Worm (Caenorhabditis elegans) whole organism, L1 larva: ENCODE measurements around the gene alg-3.

Experiments
- C16A3.4 ChIP-seq: fragments of 150-350 bp; optimal IDR thresholded peaks from 2 replicates; lab custom pipeline; 2014; ENCODE audit warnings: missing biosample characterization, missing genetic modification characterization
- F16B12.6 ChIP-seq: fragments of 150-350 bp; optimal IDR thresholded peaks from 2 replicates; lab custom pipeline; 2014; ENCODE audit warnings: missing biosample characterization, missing genetic modification characterization
- aha-1 ChIP-seq: fragments of 150-350 bp; optimal IDR thresholded peaks from 2 replicates; lab custom pipeline; 2014; ENCODE audit warnings: missing biosample characterization, missing genetic modification characterization
- blmp-1 ChIP-seq: fragments of 150-350 bp; optimal IDR thresholded peaks from 2 replicates; lab custom pipeline; 2014; ENCODE audit warnings: missing biosample characterization, missing genetic modification characterization
- ceh-82 ChIP-seq, 3 experiments: fragments of 150-350 bp in 1 of 3; sonication (generic microtip) in 2 of 3; optimal IDR thresholded peaks; 2 replicates each; lab custom pipeline; 2014 to 2017; ENCODE audit warnings: missing biosample characterization in 3 of 3, missing genetic modification characterization in 3 of 3
- dpl-1 ChIP-seq, 3 experiments: fragments of 150-350 bp in 2 of 3; sonication (generic microtip) in 1 of 3; optimal IDR thresholded peaks; 2 replicates each; lab custom pipeline; 2014 to 2017; ENCODE audit warnings: missing biosample characterization in 3 of 3, missing genetic modification characterization in 3 of 3, missing genetic modification reagents in 3 of 3
- dsc-1 ChIP-seq: sonication (generic microtip); optimal IDR thresholded peaks from 2 replicates; lab custom pipeline; 2016; ENCODE audit warnings: mild to moderate bottlenecking, missing genetic modification characterization, missing compliant biosample characterization
- egl-13 ChIP-seq: sonication (generic microtip); optimal IDR thresholded peaks from 2 replicates; lab custom pipeline; 2016; ENCODE audit warnings: missing genotype, missing genetic modification reagents, missing genetic modification characterization, missing compliant biosample characterization
- egl-27 ChIP-seq, 2 experiments: fragments of 150-350 bp in 1 of 2; sonication (generic microtip); optimal IDR thresholded peaks; 3 replicates each; lab custom pipeline; 2017 to 2018; ENCODE audit warnings: missing biosample characterization in 2 of 2, missing genetic modification characterization in 2 of 2, missing genetic modification reagents in 2 of 2
- elt-2 ChIP-seq: sonication (generic microtip); optimal IDR thresholded peaks from 2 replicates; lab custom pipeline; 2016; ENCODE audit warnings: missing genetic modification characterization, mild to moderate bottlenecking, inconsistent platforms, missing compliant biosample characterization, missing genetic modification reagents
- elt-3 ChIP-seq, 6 experiments: fragments of 150-350 bp in 1 of 6; sonication (generic microtip); optimal IDR thresholded peaks; 2 replicates each; lab custom pipeline; 2017 to 2018; ENCODE audit warnings: missing biosample characterization in 6 of 6, missing genetic modification characterization in 6 of 6, inconsistent platforms in 1 of 6
- ets-5 ChIP-seq: fragments of 200-800 bp; sonication (Bioruptor generic); IDR thresholded peaks from 2 replicates; pipeline ENCODE4 v1.3.6; 2022; ENCODE audit warnings: missing genetic modification characterization, missing compliant biosample characterization
- fkh-10 ChIP-seq: sonication (generic microtip); optimal IDR thresholded peaks from 2 replicates; lab custom pipeline; 2017; ENCODE audit warnings: missing biosample characterization, missing genetic modification reagents, missing genetic modification characterization
- fkh-8 ChIP-seq: sonication (generic microtip); optimal IDR thresholded peaks from 2 replicates; lab custom pipeline; 2016; ENCODE audit warnings: mild to moderate bottlenecking, missing genetic modification characterization, missing compliant biosample characterization
- fos-1 ChIP-seq: fragments of 150-350 bp; optimal IDR thresholded peaks from 2 replicates; lab custom pipeline; 2014; ENCODE audit warnings: missing biosample characterization, missing genetic modification characterization
- grh-1 ChIP-seq: fragments of 200-800 bp; sonication (Bioruptor generic); IDR thresholded peaks from 2 replicates; pipeline ENCODE4 v1.3.6; 2022; ENCODE audit warnings: missing genetic modification reagents, missing genetic modification characterization, missing compliant biosample characterization
- hpl-2 ChIP-seq: fragments of 150-350 bp; optimal IDR thresholded peaks from 2 replicates; lab custom pipeline; 2014; ENCODE audit warnings: missing biosample characterization, missing genetic modification reagents, missing genetic modification characterization
- irx-1 ChIP-seq: sonication (generic microtip); optimal IDR thresholded peaks from 2 replicates; lab custom pipeline; 2016; ENCODE audit warnings: missing genetic modification characterization, missing compliant biosample characterization
- lin-13 ChIP-seq: fragments of 150-350 bp; optimal IDR thresholded peaks from 2 replicates; lab custom pipeline; 2014; ENCODE audit warnings: missing biosample characterization, missing genetic modification reagents, missing genetic modification characterization
- lin-14 ChIP-seq: fragments of 200-800 bp; sonication (Bioruptor generic); optimal IDR thresholded peaks from 2 replicates; lab custom pipeline; 2018; ENCODE audit warnings: mild to moderate bottlenecking, missing genetic modification characterization, moderate library complexity, missing compliant biosample characterization
- lsy-2 ChIP-seq, 2 experiments: fragments of 150-350 bp; optimal IDR thresholded peaks; 2 replicates each; lab custom pipeline; 2014; ENCODE audit warnings: missing biosample characterization in 2 of 2, missing genetic modification characterization in 2 of 2
- mdl-1 ChIP-seq, 2 experiments: fragments of 150-350 bp; optimal IDR thresholded peaks; 2 replicates each; lab custom pipeline; 2014 to 2017; ENCODE audit warnings: missing biosample characterization in 2 of 2, missing genetic modification characterization in 2 of 2, inconsistent platforms in 1 of 2
- mef-2 ChIP-seq: fragments of 150-350 bp; optimal IDR thresholded peaks from 2 replicates; lab custom pipeline; 2014; ENCODE audit warnings: missing biosample characterization, missing genetic modification characterization
- nhr-11 ChIP-seq: fragments of 150-350 bp; optimal IDR thresholded peaks from 2 replicates; lab custom pipeline; 2014; ENCODE audit warnings: missing biosample characterization, missing genetic modification characterization
- nhr-12 ChIP-seq: sonication (generic microtip); optimal IDR thresholded peaks from 2 replicates; lab custom pipeline; 2017; ENCODE audit warnings: missing biosample characterization, missing genetic modification characterization
- nhr-19 ChIP-seq: fragments of 200-800 bp; sonication (Bioruptor generic); conservative IDR thresholded peaks from 2 replicates; pipeline ENCODE4 v1.3.6; 2022; ENCODE audit warnings: missing genetic modification characterization, missing compliant biosample characterization
- nhr-237 ChIP-seq: fragments of 150-350 bp; optimal IDR thresholded peaks from 2 replicates; lab custom pipeline; 2014; ENCODE audit warnings: missing biosample characterization, missing genetic modification characterization
- nhr-28 ChIP-seq: fragments of 150-350 bp; optimal IDR thresholded peaks from 2 replicates; lab custom pipeline; 2014; ENCODE audit warnings: missing biosample characterization, missing genetic modification characterization
- nhr-71 ChIP-seq: sonication (generic microtip); optimal IDR thresholded peaks from 2 replicates; lab custom pipeline; 2016; ENCODE audit warnings: mild to moderate bottlenecking, missing genetic modification characterization, moderate library complexity, missing compliant biosample characterization
- nhr-77 ChIP-seq: fragments of 150-350 bp; optimal IDR thresholded peaks from 2 replicates; lab custom pipeline; 2014; ENCODE audit warnings: missing biosample characterization, missing genetic modification characterization
- nhr-85 ChIP-seq: sonication (generic microtip); peaks from one replicate; lab custom pipeline; 2016; ENCODE audit warnings: missing genetic modification characterization, inconsistent platforms, missing compliant biosample characterization
- pax-3 ChIP-seq: fragments of 200-800 bp; sonication (Bioruptor generic); optimal IDR thresholded peaks from 2 replicates; lab custom pipeline; 2018; ENCODE audit warnings: mild to moderate bottlenecking, missing genetic modification characterization, moderate library complexity, missing compliant biosample characterization
- pqm-1 ChIP-seq: sonication (generic microtip); optimal IDR thresholded peaks from 3 replicates; lab custom pipeline; 2017; ENCODE audit warnings: missing biosample characterization, missing genetic modification characterization
- skn-1 ChIP-seq: fragments of 150-350 bp; optimal IDR thresholded peaks from 2 replicates; lab custom pipeline; 2014; ENCODE audit warnings: missing biosample characterization, missing genetic modification characterization
- snpc-4 ChIP-seq: fragments of 150-350 bp; optimal IDR thresholded peaks from 2 replicates; lab custom pipeline; 2014; ENCODE audit warnings: missing biosample characterization, missing genetic modification characterization
- sup-37 ChIP-seq: fragments of 200-800 bp; sonication (Bioruptor generic); optimal IDR thresholded peaks from 2 replicates; lab custom pipeline; 2018; ENCODE audit warnings: mild to moderate bottlenecking, missing genetic modification characterization, missing compliant biosample characterization
- swsn-7 ChIP-seq: sonication (generic microtip); optimal IDR thresholded peaks from 2 replicates; lab custom pipeline; 2016; ENCODE audit warnings: missing genetic modification characterization, missing compliant biosample characterization
- unc-62 ChIP-seq: fragments of 150-350 bp; optimal IDR thresholded peaks from 2 replicates; lab custom pipeline; 2014; ENCODE audit warnings: missing biosample characterization, missing genetic modification reagents, missing genetic modification characterization
- unc-86 ChIP-seq: sonication (generic microtip); optimal IDR thresholded peaks from 2 replicates; lab custom pipeline; 2016; ENCODE audit warnings: missing genetic modification characterization, missing compliant biosample characterization
- unc-98 ChIP-seq: fragments of 200-800 bp; sonication (Bioruptor generic); IDR thresholded peaks from 2 replicates; pipeline ENCODE4 v1.3.6; 2022; ENCODE audit warnings: missing genetic modification characterization, missing compliant biosample characterization
- vab-15 ChIP-seq: sonication (generic microtip); optimal IDR thresholded peaks from 2 replicates; lab custom pipeline; 2017; ENCODE audit warnings: missing genotype, mild to moderate bottlenecking, missing genetic modification characterization, missing compliant biosample characterization
- xbp-1 ChIP-seq: sonication (generic microtip); optimal IDR thresholded peaks from 2 replicates; lab custom pipeline; 2016; ENCODE audit warnings: missing genetic modification characterization, missing compliant biosample characterization
- zag-1 ChIP-seq: fragments of 150-350 bp; optimal IDR thresholded peaks from 2 replicates; lab custom pipeline; 2014; ENCODE audit warnings: missing biosample characterization, missing genetic modification characterization
- zip-4 ChIP-seq: fragments of 200-800 bp; sonication (Bioruptor generic); optimal IDR thresholded peaks from 2 replicates; lab custom pipeline; 2018; ENCODE audit warnings: mild to moderate bottlenecking, missing genetic modification characterization, moderate library complexity, missing compliant biosample characterization

The alg-3 gene

DNA sequence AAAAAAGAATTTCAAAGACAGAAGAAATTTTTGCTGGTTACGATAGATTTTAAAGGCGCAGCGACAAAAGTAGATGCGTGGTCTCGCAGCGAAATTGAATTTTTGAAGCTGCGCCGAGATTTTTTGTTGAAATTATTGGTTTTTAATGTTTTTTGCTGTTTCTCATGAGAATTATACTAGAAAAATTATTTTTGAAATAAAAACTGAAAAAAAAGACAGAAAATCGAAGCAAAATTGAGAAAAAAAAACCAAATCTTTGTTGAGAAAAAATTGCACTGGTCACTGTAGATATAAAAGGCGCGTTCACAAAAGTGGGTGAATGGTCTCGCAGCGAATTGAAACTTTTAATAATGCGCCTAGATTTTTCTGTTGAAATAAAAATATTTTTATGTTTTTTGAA, 8.4 kb upstream of the alg-3 start:
- TF ChIP-seq snpc-4 (no peak), unc-98 (GFP tag; lab: Robert Waterston, UW) (no peak), zag-1 (tag; lab: Kevin White, UChicago) (no peak), dpl-1 (GFP tag; optimal IDR thresholded peaks at IDR 0.05; lab: Kevin White, UChicago) (no peak), hpl-2 (GFP tag; lab: Kevin White, UChicago) (no peak), mef-2 (tag; lab: Kevin White, UChicago) (no peak), fos-1 (tag; lab: Kevin White, UChicago) (no peak), nhr-71 (no peak), skn-1 (tag; lab: Kevin White, UChicago) (no peak), ets-5 (GFP tag; lab: Robert Waterston, UW) (no peak), egl-13 (tag; lab: Kevin White, UChicago) (no peak), nhr-11 (tag; lab: Kevin White, UChicago) (no peak), xbp-1 (tag; lab: Kevin White, UChicago) (no peak), lsy-2 (tag; optimal IDR thresholded peaks at IDR 0.05; lab: Kevin White, UChicago) (no peak), C16A3.4 (tag; lab: Kevin White, UChicago) (no peak), mdl-1 (tag; optimal IDR thresholded peaks at IDR 0.05; lab: Kevin White, UChicago) (no peak), unc-62 (GFP tag; lab: Kevin White, UChicago) (no peak), dsc-1 (tag; lab: Kevin White, UChicago) (no peak), nhr-19 (GFP tag; lab: Robert Waterston, UW) (no peak), nhr-237 (tag; lab: Kevin White, UChicago) (no peak)

DNA sequence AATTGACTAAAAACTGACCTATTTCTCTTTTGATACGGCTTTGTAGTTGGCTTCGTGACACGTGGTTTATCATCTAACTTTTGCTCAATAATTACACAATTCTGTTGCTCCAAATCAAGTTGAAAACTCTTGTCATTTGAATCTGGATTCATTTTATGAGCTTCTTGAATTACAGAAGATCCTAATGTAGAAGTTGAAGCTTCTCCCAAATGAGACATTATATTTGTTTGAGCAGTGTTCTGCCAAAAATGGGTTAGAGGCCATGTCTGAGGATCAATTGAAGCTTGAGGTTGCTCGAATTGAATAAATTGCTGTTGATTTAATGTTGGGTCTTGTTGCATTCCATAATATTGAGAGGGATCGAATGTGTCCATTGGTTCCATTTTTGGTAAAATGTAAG, 6.5 kb upstream of the alg-3 start:
- TF ChIP-seq swsn-7 (no peak), lin-13 (GFP tag; lab: Kevin White, UChicago) (no peak), F16B12.6 (tag; lab: Kevin White, UChicago) (no peak), nhr-237 (tag; lab: Kevin White, UChicago) (no peak), egl-27 (tag; optimal IDR thresholded peaks at IDR 0.05; lab: Kevin White, UChicago) (no peak), lin-14 (GFP tag; lab: Kevin White, UChicago) (no peak), nhr-28 (tag; lab: Kevin White, UChicago) (no peak), irx-1 (tag; lab: Kevin White, UChicago) (no peak), aha-1 (no peak), unc-86 (tag; lab: Kevin White, UChicago) (no peak), ceh-82 (tag; optimal IDR thresholded peaks at IDR 0.05; lab: Kevin White, UChicago) (no peak), pax-3 (no peak), zag-1 (tag; lab: Kevin White, UChicago) (no peak), fkh-10 (GFP tag; lab: Kevin White, UChicago) (no peak), zip-4 (no peak), elt-2 (no peak)

DNA sequence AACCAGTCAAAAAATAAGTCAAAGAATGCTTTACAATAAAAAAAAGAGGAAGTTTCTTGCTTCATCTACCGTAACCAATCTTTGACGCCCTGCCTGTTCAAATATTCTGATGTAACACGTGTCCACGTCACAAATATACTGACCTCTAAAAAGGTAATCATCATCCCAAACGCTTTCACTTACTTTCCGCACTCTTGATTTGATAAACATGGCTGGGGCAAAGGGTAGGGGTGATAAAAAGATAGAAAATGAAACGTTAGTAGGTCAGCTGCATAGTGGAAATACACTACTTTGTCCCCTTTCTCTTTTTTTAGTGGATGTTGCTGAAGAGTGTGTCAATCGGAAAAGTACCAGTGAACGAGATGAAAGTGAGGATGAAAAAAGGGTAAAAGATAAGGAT, 3.9 kb upstream of the alg-3 start:
- TF ChIP-seq nhr-77 (tag; lab: Kevin White, UChicago), result no peak
- TF ChIP-seq elt-2, result no peak
- no peak for TF ChIP-seq vab-15 (tag; lab: Kevin White, UChicago)
- no peak for TF ChIP-seq F16B12.6 (tag; lab: Kevin White, UChicago)
- no peak for TF ChIP-seq pqm-1 (tag; lab: Kevin White, UChicago)
- TF ChIP-seq sup-37, result no peak
- TF ChIP-seq nhr-12 (tag; lab: Kevin White, UChicago), result no peak
- TF ChIP-seq fkh-8 (tag; lab: Kevin White, UChicago), result no peak
- peak; percentile 23 for TF ChIP-seq nhr-85 (tag; lab: Kevin White, UChicago)
- TF ChIP-seq grh-1 (GFP tag; lab: Robert Waterston, UW), result no peak
- peak in 2 of 6 experiments; percentile 27 to 65 for TF ChIP-seq elt-3 (tag; optimal IDR thresholded peaks at IDR 0.05; lab: Kevin White, UChicago)
- peak; percentile 99 for TF ChIP-seq blmp-1 (tag; lab: Kevin White, UChicago)
